In the genomic region with DNA sequence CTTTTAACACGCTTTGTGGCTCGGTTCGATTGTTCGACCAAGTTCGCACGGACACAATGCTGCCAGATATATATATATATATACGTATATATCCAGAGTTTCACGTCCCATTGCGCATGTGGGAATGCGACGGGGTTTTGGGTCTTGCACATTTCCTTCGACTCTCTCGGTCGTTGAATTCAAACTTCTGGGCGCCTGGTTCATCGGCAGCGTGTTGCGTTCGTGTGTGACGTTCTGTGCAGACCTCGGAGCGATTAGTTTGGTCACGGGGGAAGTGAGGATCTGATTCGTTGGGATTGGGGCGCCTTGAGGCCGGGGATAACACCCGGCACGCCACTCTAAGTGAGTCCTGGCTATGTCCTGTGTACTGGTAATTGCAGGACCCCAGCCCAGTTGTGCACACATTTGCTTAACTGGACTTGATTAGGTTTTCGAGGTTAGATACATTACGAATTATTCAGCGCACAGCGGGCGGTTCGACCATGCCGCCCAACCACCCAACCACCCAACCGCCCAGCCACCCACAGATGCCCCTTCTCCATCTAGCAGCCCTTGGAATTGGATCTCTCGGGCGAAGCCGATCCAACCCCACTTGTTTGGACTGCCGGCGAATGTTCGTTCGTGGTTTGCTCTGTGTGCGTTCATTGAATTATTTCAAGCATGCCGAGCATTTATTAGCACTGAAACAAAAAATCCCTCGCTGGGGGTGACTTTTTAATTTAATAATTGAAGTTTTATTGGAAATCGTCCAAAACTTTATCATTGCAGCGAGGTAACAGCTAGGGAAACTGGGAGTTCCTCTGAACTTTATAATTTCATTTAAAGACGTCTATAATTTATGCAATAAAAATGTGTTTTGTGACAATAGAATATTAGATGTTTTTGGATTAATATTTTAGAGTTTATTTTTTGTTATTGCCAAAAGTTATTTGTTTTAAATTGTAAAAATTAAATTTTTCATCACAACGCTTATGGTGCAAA, we compare ENCODE assay signal across 1 fruit fly cellular context.
TF ChIP-seq lines count a peak whose summit lies in the region.

No protein-coding gene starts in this region.

TF ChIP-seq in whole organism, embryonic, 481 proteins besides CTCF, POLR2A, EP300 and RAD21 (continued from another document and continues in another):
- TF ChIP-seq CG18599 (GFP tag; optimal IDR thresholded peaks at IDR 0.05; lab: Kevin White, UChicago), result peak; percentile 39
- TF ChIP-seq CG10209 (GFP tag; optimal IDR thresholded peaks at IDR 0.05; lab: Kevin White, UChicago), result peak; percentile 21
- TF ChIP-seq pb (GFP tag; optimal IDR thresholded peaks at IDR 0.05; lab: Kevin White, UChicago), result no peak
- no peak for TF ChIP-seq ase (GFP tag; IDR thresholded peaks at IDR 0.05; lab: Robert Waterston, UW)
- TF ChIP-seq CG12219 (GFP tag; optimal IDR thresholded peaks at IDR 0.05; lab: Kevin White, UChicago), result no peak
- TF ChIP-seq wek (GFP tag; optimal IDR thresholded peaks at IDR 0.05; lab: Kevin White, UChicago), result no peak
- peak; percentile 4 to 24 for TF ChIP-seq Pdp1 (GFP tag; optimal IDR thresholded peaks at IDR 0.05; lab: Kevin White, UChicago)
- no peak for TF ChIP-seq emc (GFP tag; optimal IDR thresholded peaks at IDR 0.05; lab: Kevin White, UChicago)
- TF ChIP-seq H15 (GFP tag; IDR thresholded peaks at IDR 0.05; lab: Robert Waterston, UW), result no peak
- TF ChIP-seq unpg (GFP tag; optimal IDR thresholded peaks at IDR 0.05; lab: Kevin White, UChicago), result no peak
- no peak for TF ChIP-seq Dip3 (GFP tag; optimal IDR thresholded peaks at IDR 0.05; lab: Kevin White, UChicago)
- TF ChIP-seq sisA (GFP tag; IDR thresholded peaks at IDR 0.05; lab: Robert Waterston, UW), result no peak
- no peak for TF ChIP-seq CG11085 (GFP tag; IDR thresholded peaks at IDR 0.05; lab: Robert Waterston, UW)
- TF ChIP-seq Nf-YC (tag; optimal IDR thresholded peaks at IDR 0.05; lab: Kevin White, UChicago), result no peak
- TF ChIP-seq CG14050 (GFP tag; IDR thresholded peaks at IDR 0.05; lab: Robert Waterston, UW), result no peak
- TF ChIP-seq bsh (GFP tag; optimal IDR thresholded peaks at IDR 0.05; lab: Kevin White, UChicago), result peak in 1 of 2 experiments; percentile 19
- no peak for TF ChIP-seq Bdp1 (GFP tag; optimal IDR thresholded peaks at IDR 0.05; lab: Kevin White, UChicago)
- no peak for TF ChIP-seq aop (GFP tag; IDR thresholded peaks at IDR 0.05; lab: Robert Waterston, UW)
- no peak for TF ChIP-seq CG5245 (GFP tag; optimal IDR thresholded peaks at IDR 0.05; lab: Kevin White, UChicago)
- TF ChIP-seq dm (GFP tag; optimal IDR thresholded peaks at IDR 0.05; lab: Kevin White, UChicago), result no peak
- no peak for TF ChIP-seq Gsc (GFP tag; IDR thresholded peaks at IDR 0.05; lab: Robert Waterston, UW)
- no peak for TF ChIP-seq croc (GFP tag; conservative IDR thresholded peaks at IDR 0.05; lab: Robert Waterston, UW)
- TF ChIP-seq psq (GFP tag; optimal IDR thresholded peaks at IDR 0.05; lab: Kevin White, UChicago), result no peak
- no peak for TF ChIP-seq Aef1 (GFP tag; IDR thresholded peaks at IDR 0.05; lab: Robert Waterston, UW)
- TF ChIP-seq chif (GFP tag; optimal IDR thresholded peaks at IDR 0.05; lab: Kevin White, UChicago), result peak in 1 of 2 experiments; percentile 10
- no peak for TF ChIP-seq B-H1 (GFP tag; IDR thresholded peaks at IDR 0.05; lab: Robert Waterston, UW)
- no peak for TF ChIP-seq CG12942 (GFP tag; optimal IDR thresholded peaks at IDR 0.05; lab: Kevin White, UChicago)
- no peak for TF ChIP-seq Dek (tag; optimal IDR thresholded peaks at IDR 0.05; lab: Kevin White, UChicago)
- no peak for TF ChIP-seq Taf1 (GFP tag; IDR thresholded peaks at IDR 0.05; lab: Robert Waterston, UW)
- TF ChIP-seq al (GFP tag; IDR thresholded peaks at IDR 0.05; lab: Robert Waterston, UW), result no peak
- no peak for TF ChIP-seq CG6654 (GFP tag; optimal IDR thresholded peaks at IDR 0.05; lab: Kevin White, UChicago)
- peak; percentile 27 for TF ChIP-seq bcd (GFP tag; optimal IDR thresholded peaks at IDR 0.05; lab: Kevin White, UChicago)
- no peak for TF ChIP-seq Nf-YA (GFP tag; IDR thresholded peaks at IDR 0.05; lab: Robert Waterston, UW)
- no peak for TF ChIP-seq CG12769 (tag; optimal IDR thresholded peaks at IDR 0.05; lab: Kevin White, UChicago)
- peak; percentile 54 for TF ChIP-seq grau (tag; optimal IDR thresholded peaks at IDR 0.05; lab: Kevin White, UChicago)
- TF ChIP-seq CG5953 (GFP tag; IDR thresholded peaks at IDR 0.05; lab: Robert Waterston, UW), result no peak
- no peak for TF ChIP-seq CG4282 (GFP tag; optimal IDR thresholded peaks at IDR 0.05; lab: Kevin White, UChicago)
- no peak for TF ChIP-seq Doc2 (GFP tag; IDR thresholded peaks at IDR 0.05; lab: Robert Waterston, UW)
- TF ChIP-seq cad (GFP tag; optimal IDR thresholded peaks at IDR 0.05; lab: Kevin White, UChicago), result no peak
- TF ChIP-seq CG8765 (GFP tag; IDR thresholded peaks at IDR 0.05; lab: Robert Waterston, UW), result no peak
- no peak for TF ChIP-seq Gug (GFP tag; IDR thresholded peaks at IDR 0.05; lab: Robert Waterston, UW)
- no peak for TF ChIP-seq bigmax (GFP tag; optimal IDR thresholded peaks at IDR 0.05; lab: Kevin White, UChicago)
- peak; percentile 47 for TF ChIP-seq Oli (tag; optimal IDR thresholded peaks at IDR 0.05; lab: Kevin White, UChicago)
- no peak for TF ChIP-seq Stat92E (GFP tag; optimal IDR thresholded peaks at IDR 0.05; lab: Kevin White, UChicago)
- TF ChIP-seq CG8388 (GFP tag; optimal IDR thresholded peaks at IDR 0.05; lab: Kevin White, UChicago), result peak; percentile 3
- no peak for TF ChIP-seq salm (tag; optimal IDR thresholded peaks at IDR 0.05; lab: Kevin White, UChicago)
- peak; percentile 39 for TF ChIP-seq CG9437 (GFP tag; optimal IDR thresholded peaks at IDR 0.05; lab: Kevin White, UChicago)
- no peak for TF ChIP-seq CG17912 (GFP tag; optimal IDR thresholded peaks at IDR 0.05; lab: Kevin White, UChicago)
- TF ChIP-seq CG7745 (tag; optimal IDR thresholded peaks at IDR 0.05; lab: Kevin White, UChicago), result no peak
- TF ChIP-seq CG12155 (GFP tag; optimal IDR thresholded peaks at IDR 0.05; lab: Kevin White, UChicago), result no peak
- no peak for TF ChIP-seq MESR4 (GFP tag; optimal IDR thresholded peaks at IDR 0.05; lab: Kevin White, UChicago)
- no peak for TF ChIP-seq Rx (GFP tag; IDR thresholded peaks at IDR 0.05; lab: Robert Waterston, UW)
- TF ChIP-seq dan (GFP tag; IDR thresholded peaks at IDR 0.05; lab: Robert Waterston, UW), result no peak
- TF ChIP-seq disco-r (GFP tag; optimal IDR thresholded peaks at IDR 0.05; lab: Kevin White, UChicago), result no peak
- no peak for TF ChIP-seq stwl (tag; optimal IDR thresholded peaks at IDR 0.05; lab: Kevin White, UChicago)
- no peak for TF ChIP-seq CG4854 (GFP tag; optimal IDR thresholded peaks at IDR 0.05; lab: Kevin White, UChicago)
- TF ChIP-seq caup (GFP tag; optimal IDR thresholded peaks at IDR 0.05; lab: Kevin White, UChicago; ENCODE audit: severe bottlenecking), result no peak
- no peak for TF ChIP-seq CG9797 (GFP tag; optimal IDR thresholded peaks at IDR 0.05; lab: Kevin White, UChicago)
- no peak for TF ChIP-seq CG8089 (GFP tag; optimal IDR thresholded peaks at IDR 0.05; lab: Kevin White, UChicago)
- no peak for TF ChIP-seq CG43689 (GFP tag; IDR thresholded peaks at IDR 0.05; lab: Robert Waterston, UW)
- TF ChIP-seq CG2129 (GFP tag; IDR thresholded peaks at IDR 0.05; lab: Robert Waterston, UW; ENCODE audit: partially characterized antibody), result no peak
- TF ChIP-seq Chrac-16 (GFP tag; optimal IDR thresholded peaks at IDR 0.05; lab: Kevin White, UChicago), result no peak
- TF ChIP-seq Camta (GFP tag; optimal IDR thresholded peaks at IDR 0.05; lab: Kevin White, UChicago), result no peak
- no peak for TF ChIP-seq Sry-δ (GFP tag; optimal IDR thresholded peaks at IDR 0.05; lab: Kevin White, UChicago)
- TF ChIP-seq CG12299 (tag; optimal IDR thresholded peaks at IDR 0.05; lab: Kevin White, UChicago), result no peak
- no peak for TF ChIP-seq Ets97D (GFP tag; optimal IDR thresholded peaks at IDR 0.05; lab: Kevin White, UChicago)
- no peak for TF ChIP-seq CG4617 (GFP tag; optimal IDR thresholded peaks at IDR 0.05; lab: Kevin White, UChicago; ENCODE audit: borderline replicate concordance)
- 0 out of 2 replicates have a peak, but pooled peaks have one; percentile 11 for TF ChIP-seq Awh (GFP tag; IDR thresholded peaks at IDR 0.05; lab: Robert Waterston, UW)
- no peak for TF ChIP-seq trem (tag; optimal IDR thresholded peaks at IDR 0.05; lab: Kevin White, UChicago)
- no peak for TF ChIP-seq HLH3B (GFP tag; IDR thresholded peaks at IDR 0.05; lab: Robert Waterston, UW)
- TF ChIP-seq mam (GFP tag; optimal IDR thresholded peaks at IDR 0.05; lab: Kevin White, UChicago), result peak; percentile 19
- no peak for TF ChIP-seq jing (GFP tag; optimal IDR thresholded peaks at IDR 0.05; lab: Kevin White, UChicago)
- TF ChIP-seq ap (GFP tag; IDR thresholded peaks at IDR 0.05; lab: Robert Waterston, UW), result no peak
- no peak for TF ChIP-seq CG34376 (GFP tag; optimal IDR thresholded peaks at IDR 0.05; lab: Kevin White, UChicago)
- no peak for TF ChIP-seq CG34422 (GFP tag; IDR thresholded peaks at IDR 0.05; lab: Robert Waterston, UW)
- TF ChIP-seq mirr (GFP tag; optimal IDR thresholded peaks at IDR 0.05; lab: Kevin White, UChicago), result peak; percentile 49
- TF ChIP-seq zen (tag; optimal IDR thresholded peaks at IDR 0.05; lab: Kevin White, UChicago), result no peak
- no peak for TF ChIP-seq tup (GFP tag; optimal IDR thresholded peaks at IDR 0.05; lab: Kevin White, UChicago)
- TF ChIP-seq CG13287 (GFP tag; IDR thresholded peaks at IDR 0.05; lab: Robert Waterston, UW; ENCODE audit: partially characterized antibody), result no peak
- TF ChIP-seq CrebB (tag; optimal IDR thresholded peaks at IDR 0.05; lab: Kevin White, UChicago), result no peak
- no peak for TF ChIP-seq CG10565 (GFP tag; optimal IDR thresholded peaks at IDR 0.05; lab: Kevin White, UChicago)
- TF ChIP-seq fu2 (GFP tag; optimal IDR thresholded peaks at IDR 0.05; lab: Kevin White, UChicago), result no peak
- TF ChIP-seq jigr1 (GFP tag; IDR thresholded peaks at IDR 0.05; lab: Robert Waterston, UW), result no peak
- TF ChIP-seq CG7556 (GFP tag; optimal IDR thresholded peaks at IDR 0.05; lab: Kevin White, UChicago), result peak; percentile 67
- peak; percentile 27 for TF ChIP-seq odd (GFP tag; optimal IDR thresholded peaks at IDR 0.05; lab: Kevin White, UChicago)
- no peak for TF ChIP-seq CG8944 (GFP tag; optimal IDR thresholded peaks at IDR 0.05; lab: Kevin White, UChicago)
- no peak for TF ChIP-seq lmd (GFP tag; IDR thresholded peaks at IDR 0.05; lab: Robert Waterston, UW)
- no peak for TF ChIP-seq CG9932 (GFP tag; IDR thresholded peaks at IDR 0.05; lab: Robert Waterston, UW)
- TF ChIP-seq CG15514 (GFP tag; optimal IDR thresholded peaks at IDR 0.05; lab: Kevin White, UChicago), result no peak
- peak; percentile 11 for TF ChIP-seq fd96Cb (tag; optimal IDR thresholded peaks at IDR 0.05; lab: Kevin White, UChicago)
- peak; percentile 47 for TF ChIP-seq Ets65A (GFP tag; lab: Kevin White, UChicago)
- TF ChIP-seq Sox102F (GFP tag; optimal IDR thresholded peaks at IDR 0.05; lab: Kevin White, UChicago), result peak; percentile 58
- TF ChIP-seq CG17829 (tag; optimal IDR thresholded peaks at IDR 0.05; lab: Kevin White, UChicago), result peak; percentile 36
- TF ChIP-seq CG14965 (GFP tag; optimal IDR thresholded peaks at IDR 0.05; lab: Kevin White, UChicago; ENCODE audit: borderline replicate concordance), result no peak
- no peak for TF ChIP-seq BtbVII (GFP tag; optimal IDR thresholded peaks at IDR 0.05; lab: Kevin White, UChicago)
- TF ChIP-seq lab (GFP tag; optimal IDR thresholded peaks at IDR 0.05; lab: Kevin White, UChicago), result no peak
- peak in 1 of 2 experiments; percentile 75 for TF ChIP-seq eve (GFP tag; optimal IDR thresholded peaks at IDR 0.05; lab: Kevin White, UChicago)
- TF ChIP-seq CG31441 (GFP tag; IDR thresholded peaks at IDR 0.05; lab: Robert Waterston, UW), result peak; percentile 58; the same call in 1 of the 2 replicates
- no peak for TF ChIP-seq oc (tag; optimal IDR thresholded peaks at IDR 0.05; lab: Kevin White, UChicago)
- TF ChIP-seq Sry-β (GFP tag; optimal IDR thresholded peaks at IDR 0.05; lab: Kevin White, UChicago), result no peak
- peak; percentile 5 for TF ChIP-seq NfI (GFP tag; optimal IDR thresholded peaks at IDR 0.05; lab: Kevin White, UChicago)
- TF ChIP-seq slbo (GFP tag; IDR thresholded peaks at IDR 0.05; lab: Robert Waterston, UW), result peak; percentile 17; the same call in 1 of the 2 replicates
- no peak for TF ChIP-seq yki (optimal IDR thresholded peaks at IDR 0.05; lab: Kevin White, UChicago)
- no peak for TF ChIP-seq rib (GFP tag; IDR thresholded peaks at IDR 0.05; lab: Robert Waterston, UW)
- no peak for TF ChIP-seq CG15479 (GFP tag; optimal IDR thresholded peaks at IDR 0.05; lab: Kevin White, UChicago)
- TF ChIP-seq exex (tag; optimal IDR thresholded peaks at IDR 0.05; lab: Kevin White, UChicago), result peak; percentile 2
- no peak for TF ChIP-seq mld (GFP tag; IDR thresholded peaks at IDR 0.05; lab: Robert Waterston, UW; ENCODE audit: partially characterized antibody)
- 0 out of 3 replicates have a peak, but pooled peaks have one; percentile 13 for TF ChIP-seq CG11093 (GFP tag; IDR thresholded peaks at IDR 0.05; lab: Robert Waterston, UW)
- no peak for TF ChIP-seq repo (GFP tag; optimal IDR thresholded peaks at IDR 0.05; lab: Kevin White, UChicago)
- peak; percentile 41 for TF ChIP-seq CG18619 (GFP tag; optimal IDR thresholded peaks at IDR 0.05; lab: Kevin White, UChicago)
- no peak for TF ChIP-seq sug (tag; optimal IDR thresholded peaks at IDR 0.05; lab: Kevin White, UChicago)
- TF ChIP-seq CG30020 (tag; optimal IDR thresholded peaks at IDR 0.05; lab: Kevin White, UChicago), result no peak
- TF ChIP-seq CG13123 (GFP tag; optimal IDR thresholded peaks at IDR 0.05; lab: Kevin White, UChicago), result no peak
- TF ChIP-seq CG32532 (GFP tag; IDR thresholded peaks at IDR 0.05; lab: Robert Waterston, UW), result peak; percentile 35; the same call in 1 of the 2 replicates
- no peak for TF ChIP-seq CG16815 (GFP tag; optimal IDR thresholded peaks at IDR 0.05; lab: Kevin White, UChicago)
- TF ChIP-seq CG14441 (GFP tag; IDR thresholded peaks at IDR 0.05; lab: Robert Waterston, UW), result no peak
- no peak for TF ChIP-seq sima (GFP tag; optimal IDR thresholded peaks at IDR 0.05; lab: Kevin White, UChicago)
- peak; percentile 54 for TF ChIP-seq Meics (GFP tag; optimal IDR thresholded peaks at IDR 0.05; lab: Kevin White, UChicago)
- no peak for TF ChIP-seq CG4424 (GFP tag; optimal IDR thresholded peaks at IDR 0.05; lab: Kevin White, UChicago)
- no peak for TF ChIP-seq CG17612 (GFP tag; IDR thresholded peaks at IDR 0.05; lab: Robert Waterston, UW)
- no peak for TF ChIP-seq HmgD (GFP tag; optimal IDR thresholded peaks at IDR 0.05; lab: Kevin White, UChicago)
- no peak for TF ChIP-seq D19B (GFP tag; optimal IDR thresholded peaks at IDR 0.05; lab: Kevin White, UChicago)
- TF ChIP-seq NC2β (GFP tag; optimal IDR thresholded peaks at IDR 0.05; lab: Kevin White, UChicago), result no peak
- no peak for TF ChIP-seq sqz (GFP tag; optimal IDR thresholded peaks at IDR 0.05; lab: Kevin White, UChicago)
- TF ChIP-seq CG4730 (GFP tag; IDR thresholded peaks at IDR 0.05; lab: Robert Waterston, UW), result no peak
